Worm (Caenorhabditis elegans): ENCODE results near the gene srj-50.

Gene srj-50

DNA sequence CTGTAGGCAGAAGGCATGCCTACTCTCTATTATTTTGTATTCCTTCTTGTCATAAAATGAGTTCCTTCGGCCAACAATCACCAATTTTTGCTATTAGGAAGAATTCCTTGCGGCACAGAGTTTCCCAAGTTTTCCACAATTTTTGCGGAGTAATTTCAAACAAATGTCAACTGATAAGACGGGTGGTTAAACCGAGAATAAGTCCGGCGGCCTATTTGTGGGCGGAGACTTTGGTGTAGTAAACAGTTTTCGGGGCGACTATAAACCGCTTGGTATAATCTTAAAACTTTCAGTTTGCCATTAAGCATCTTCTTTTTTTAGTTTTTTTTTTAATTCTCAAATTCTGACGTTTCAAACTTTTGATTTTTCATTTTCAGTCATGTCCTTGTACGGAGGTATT lies 48.2 kb downstream of the srj-50 start, which contains the start of gene ifc-1:
ifc-1 (plus strand) TSS at position 378 of the 400 bp plus-strand sequence.
- TF ChIP-seq egl-5 (tag; optimal IDR thresholded peaks at IDR 0.05) = no peak
- TF ChIP-seq elt-2 (tag; optimal IDR thresholded peaks at IDR 0.05) = peak; percentile 57

DNA sequence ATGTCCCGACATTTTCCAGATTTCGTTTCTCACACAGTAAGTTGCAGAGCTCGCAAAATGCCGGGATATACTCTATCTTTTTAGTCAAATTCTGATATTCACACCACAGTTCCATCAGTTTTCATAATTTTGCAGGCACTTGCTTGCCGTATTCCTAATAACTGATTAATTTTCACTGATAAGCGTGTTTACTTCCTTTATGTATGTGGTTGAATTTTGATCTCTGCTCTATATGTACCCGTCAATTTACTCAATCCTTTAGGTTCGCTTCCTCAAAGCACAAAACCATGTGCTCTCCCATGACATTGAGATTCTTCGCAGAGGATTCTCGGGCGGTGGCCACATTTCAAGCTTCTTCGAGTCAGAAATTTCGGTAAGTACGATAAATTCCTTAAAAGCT lies 48.8 kb downstream of the srj-50 start:
- TF ChIP-seq pha-4 (tag; optimal IDR thresholded peaks at IDR 0.05) (no peak), fkh-10 (GFP tag; optimal IDR thresholded peaks at IDR 0.05) (no peak), pqm-1 (tag; optimal IDR thresholded peaks at IDR 0.05) (peak; percentile 10), elt-2 (tag; optimal IDR thresholded peaks at IDR 0.05) (peak; percentile 40), nhr-12 (tag; optimal IDR thresholded peaks at IDR 0.05) (no peak), mdl-1 (tag; optimal IDR thresholded peaks at IDR 0.05) (no peak), lin-15B (tag; optimal IDR thresholded peaks at IDR 0.05) (no peak)

DNA sequence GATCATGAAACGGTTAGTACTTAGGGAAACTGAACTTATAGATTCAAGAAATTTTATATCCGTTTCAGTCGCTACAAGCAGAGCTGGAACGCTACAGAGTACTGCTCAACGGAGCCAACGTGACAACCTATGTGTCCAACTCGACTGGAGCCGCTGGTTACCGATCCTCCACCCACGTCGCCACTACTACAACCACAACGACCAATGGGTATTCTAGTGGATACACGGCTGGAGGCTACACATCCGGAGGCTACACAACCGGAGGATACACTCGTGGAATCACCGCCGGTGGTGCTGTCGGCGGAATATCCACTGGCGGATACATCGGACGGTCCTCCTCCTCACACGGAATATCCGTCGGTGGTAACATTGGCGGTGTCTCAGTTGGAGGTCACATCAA lies 50.3 kb downstream of the srj-50 start:
- TF ChIP-seq aly-2 (tag; optimal IDR thresholded peaks at IDR 0.05) = no peak
- no peak for TF ChIP-seq jun-1 (tag; optimal IDR thresholded peaks at IDR 0.05)
- TF ChIP-seq nhr-76 (tag; optimal IDR thresholded peaks at IDR 0.05) = no peak
- TF ChIP-seq tbx-2 (tag; optimal IDR thresholded peaks at IDR 0.05) = no peak
- no peak for TF ChIP-seq snpc-4 (tag; optimal IDR thresholded peaks at IDR 0.05)
- no peak for TF ChIP-seq nhr-67 (tag; optimal IDR thresholded peaks at IDR 0.05)

DNA sequence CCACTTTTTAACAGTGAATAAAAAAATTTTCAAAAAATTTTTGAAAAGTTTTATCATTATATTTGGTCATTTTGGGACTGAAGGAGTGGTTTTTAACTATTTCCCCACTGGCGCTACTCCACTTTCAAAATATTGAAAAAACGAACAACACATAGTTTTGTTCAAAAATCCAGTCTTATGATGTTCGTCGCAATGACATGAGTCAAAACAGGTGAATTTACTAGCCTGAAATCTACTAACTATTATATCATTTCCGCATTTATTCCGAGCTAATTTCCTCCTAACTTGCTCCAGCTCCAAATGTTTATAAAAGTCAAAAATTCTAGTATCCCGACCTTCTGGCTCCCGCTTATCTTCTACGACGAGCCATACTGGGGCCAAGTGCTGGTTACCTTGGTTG lies 51.6 kb downstream of the srj-50 start, which contains the start of gene sre-24:
sre-24 (plus strand) TSS at position 301 of the 400 bp plus-strand sequence.
- TF ChIP-seq nfya-1 (tag; optimal IDR thresholded peaks at IDR 0.05; ENCODE audit: insufficient read depth) = no peak
- TF ChIP-seq nhr-43 (tag; optimal IDR thresholded peaks at IDR 0.05; ENCODE audit: poor library complexity, severe bottlenecking) = no peak
- no peak for TF ChIP-seq nhr-12 (tag; optimal IDR thresholded peaks at IDR 0.05)
- no peak for TF ChIP-seq zag-1 (tag; optimal IDR thresholded peaks at IDR 0.05)
- TF ChIP-seq fos-1 (tag; optimal IDR thresholded peaks at IDR 0.05) = no peak
- TF ChIP-seq pha-4 (tag; optimal IDR thresholded peaks at IDR 0.05) = no peak
- TF ChIP-seq nhr-23 (tag; optimal IDR thresholded peaks at IDR 0.05) = no peak

All from whole organism, L3 larva.